Fruit fly (Drosophila melanogaster): ENCODE results near the gene ND-20L.

- no peak for TF ChIP-seq usp (GFP tag; optimal IDR thresholded peaks at IDR 0.05)
- no peak for TF ChIP-seq psq (optimal IDR thresholded peaks at IDR 0.05)
- TF ChIP-seq CG8478 (optimal IDR thresholded peaks at IDR 0.05): no peak
- no peak for TF ChIP-seq Dll (optimal IDR thresholded peaks at IDR 0.05)
- TF ChIP-seq pan (optimal IDR thresholded peaks at IDR 0.05): no peak
Observed at dm6 chr3R:29516766-29517165, 1.2 kb downstream of the ND-20L start.

Measured in whole organism.